Fruit fly (Drosophila melanogaster) whole organism, embryonic: ENCODE measurements around the gene CG15208.

Source experiments
- Aef1 ChIP-seq: fragments of 200-800 bp; sonication (Bioruptor generic); IDR thresholded peaks from 3 replicates; pipeline ENCODE4 v1.3.6; 2022; ENCODE audit warnings: missing biosample characterization, missing genetic modification characterization
- Atf-2 ChIP-seq: fragments of 200-800 bp; sonication (Bioruptor generic); optimal IDR thresholded peaks from 2 replicates; lab custom pipeline; 2016; ENCODE audit warnings: missing biosample characterization, missing genetic modification characterization
- BEAF-32 ChIP-seq: fragments of 200-800 bp; sonication (Bioruptor generic); optimal IDR thresholded peaks from 3 replicates; lab custom pipeline; 2017; ENCODE audit warnings: missing biosample characterization, missing genetic modification characterization, mild to moderate bottlenecking, moderate library complexity, missing genetic modification reagents
- Blimp-1 ChIP-seq: fragments of 200-800 bp; sonication (Bioruptor generic); optimal IDR thresholded peaks from 3 replicates; lab custom pipeline; 2018; ENCODE audit warnings: missing biosample characterization, missing genetic modification characterization, mild to moderate bottlenecking, moderate library complexity, missing genetic modification reagents
- CG10147 ChIP-seq: fragments of 200-800 bp; sonication (Bioruptor generic); optimal IDR thresholded peaks from 2 replicates; lab custom pipeline; 2019; ENCODE audit warnings: missing biosample characterization, mild to moderate bottlenecking, missing genetic modification characterization, moderate library complexity
- CG12155 ChIP-seq: fragments of 200-800 bp; sonication (Bioruptor generic); optimal IDR thresholded peaks from 3 replicates; lab custom pipeline; 2016; ENCODE audit warnings: missing biosample characterization, missing genetic modification characterization
- CG12219 ChIP-seq: fragments of 200-800 bp; sonication (Bioruptor generic); optimal IDR thresholded peaks from 3 replicates; lab custom pipeline; 2018; ENCODE audit warnings: missing biosample characterization, mild to moderate bottlenecking, missing genetic modification characterization
- CG12659 ChIP-seq: fragments of 200-800 bp; sonication (Bioruptor generic); optimal IDR thresholded peaks from 3 replicates; lab custom pipeline; 2017; ENCODE audit warnings: mild to moderate bottlenecking, missing biosample characterization, missing genetic modification reagents, missing genetic modification characterization
- CG14710 ChIP-seq: fragments of 200-800 bp; sonication (Bioruptor generic); optimal IDR thresholded peaks from 3 replicates; lab custom pipeline; 2019; ENCODE audit warnings: missing biosample characterization, mild to moderate bottlenecking, missing genetic modification characterization, moderate library complexity
- CG14965 ChIP-seq: fragments of 200-800 bp; sonication (Bioruptor generic); optimal IDR thresholded peaks from 2 replicates; lab custom pipeline; 2016; ENCODE audit warnings: missing biosample characterization, missing genetic modification characterization, borderline replicate concordance
- CG16813 ChIP-seq: fragments of 200-800 bp; sonication (Bioruptor generic); IDR thresholded peaks from 3 replicates; pipeline ENCODE4 v1.3.6; 2022; ENCODE audit warnings: missing biosample characterization, missing genetic modification characterization; ENCODE audit not compliant: partially characterized antibody
- CG17568 ChIP-seq: fragments of 200-800 bp; sonication (Bioruptor generic); optimal IDR thresholded peaks from 2 replicates; lab custom pipeline; 2018; ENCODE audit warnings: missing biosample characterization, mild to moderate bottlenecking, missing genetic modification characterization, moderate library complexity
- CG17829 ChIP-seq: fragments of 200-800 bp; optimal IDR thresholded peaks from 2 replicates; lab custom pipeline; 2019; ENCODE audit warnings: missing biosample characterization, mild to moderate bottlenecking, missing genetic modification characterization, moderate library complexity
- CG2116 ChIP-seq: fragments of 200-800 bp; sonication (Bioruptor generic); optimal IDR thresholded peaks from 3 replicates; lab custom pipeline; 2018; ENCODE audit warnings: missing biosample characterization, mild to moderate bottlenecking, missing genetic modification characterization
- CG31365 ChIP-seq: fragments of 200-800 bp; sonication (Bioruptor generic); optimal IDR thresholded peaks from 2 replicates; lab custom pipeline; 2018; ENCODE audit warnings: missing biosample characterization, mild to moderate bottlenecking, missing genetic modification characterization
- CG3163 ChIP-seq: fragments of 200-800 bp; sonication (Bioruptor generic); optimal IDR thresholded peaks from 3 replicates; lab custom pipeline; 2016; ENCODE audit warnings: missing biosample characterization, missing genetic modification characterization
- CG33557 ChIP-seq: fragments of 200-800 bp; sonication (Bioruptor generic); optimal IDR thresholded peaks from 2 replicates; lab custom pipeline; 2019; ENCODE audit warnings: missing biosample characterization, mild to moderate bottlenecking, missing genetic modification characterization, moderate library complexity
- CG3407 ChIP-seq: fragments of 200-800 bp; sonication (Bioruptor generic); optimal IDR thresholded peaks from 2 replicates; lab custom pipeline; 2018; ENCODE audit warnings: missing biosample characterization, mild to moderate bottlenecking, missing genetic modification characterization
- CG34422 ChIP-seq: fragments of 200-800 bp; sonication (Bioruptor generic); IDR thresholded peaks from 3 replicates; pipeline ENCODE4 v1.3.6; 2022; ENCODE audit warnings: missing biosample characterization, missing genetic modification characterization
- CG3847 ChIP-seq: fragments of 200-800 bp; sonication (Bioruptor generic); IDR thresholded peaks from 2 replicates; pipeline ENCODE4 v1.3.6; 2022; ENCODE audit warnings: missing biosample characterization, missing genetic modification characterization
- Dbx ChIP-seq: fragments of 200-800 bp; sonication (Bioruptor generic); IDR thresholded peaks from 3 replicates; pipeline ENCODE4 v1.3.6; 2022; ENCODE audit warnings: missing biosample characterization, missing genetic modification characterization
- E2f2 ChIP-seq: fragments of 200-800 bp; sonication (Bioruptor generic); IDR thresholded peaks from 2 replicates; pipeline ENCODE4 v1.3.6; 2022; ENCODE audit warnings: missing biosample characterization, missing genetic modification characterization
- Eip74EF ChIP-seq, 2 experiments: fragments of 200-800 bp in 1 of 2; fragments of >200 bp in 1 of 2; sonication (Bioruptor generic) in 1 of 2; optimal IDR thresholded peaks; 2 replicates each; lab custom pipeline; 2017 to 2019; ENCODE audit warnings: missing biosample characterization in 2 of 2, missing genetic modification characterization in 2 of 2, mild to moderate bottlenecking in 1 of 2, moderate library complexity in 1 of 2
- Fer1 ChIP-seq: fragments of 200-800 bp; sonication (Bioruptor generic); optimal IDR thresholded peaks from 2 replicates; lab custom pipeline; 2017; ENCODE audit warnings: missing biosample characterization, mild to moderate bottlenecking, missing genetic modification characterization
- Fer2 ChIP-seq: fragments of 200-800 bp; sonication (Bioruptor generic); optimal IDR thresholded peaks from 2 replicates; lab custom pipeline; 2018; ENCODE audit warnings: missing biosample characterization, mild to moderate bottlenecking, missing genetic modification characterization, moderate library complexity
- Fer3 ChIP-seq: fragments of 200-800 bp; sonication (Bioruptor generic); optimal IDR thresholded peaks from 2 replicates; lab custom pipeline; 2018; ENCODE audit warnings: missing biosample characterization, mild to moderate bottlenecking, missing genetic modification characterization, moderate library complexity
- HLH4C ChIP-seq: fragments of 200-800 bp; sonication (Bioruptor generic); IDR thresholded peaks from 3 replicates; pipeline ENCODE4 v1.3.6; 2022; ENCODE audit warnings: missing biosample characterization, missing genetic modification characterization; ENCODE audit not compliant: partially characterized antibody
- HLH54F ChIP-seq: fragments of 200-800 bp; sonication (Bioruptor generic); optimal IDR thresholded peaks from 3 replicates; lab custom pipeline; 2016; ENCODE audit warnings: missing biosample characterization, missing genetic modification characterization
- MBD-R2 ChIP-seq: fragments of 200-800 bp; sonication (Bioruptor generic); IDR thresholded peaks from 2 replicates; pipeline ENCODE4 v1.3.6; 2022; ENCODE audit warnings: missing biosample characterization, missing genetic modification characterization
- Rfx ChIP-seq: fragments of 200-800 bp; sonication (Bioruptor generic); IDR thresholded peaks from 2 replicates; pipeline ENCODE4 v1.3.6; 2022; ENCODE audit warnings: missing biosample characterization, missing genetic modification characterization
- Scr ChIP-seq: fragments of 200-800 bp; sonication (Bioruptor generic); IDR thresholded peaks from 2 replicates; pipeline ENCODE4 v1.3.6; 2022; ENCODE audit warnings: missing biosample characterization, missing genetic modification characterization; ENCODE audit not compliant: partially characterized antibody
- Sry-δ ChIP-seq: fragments of 200-800 bp; sonication (Bioruptor generic); optimal IDR thresholded peaks from 2 replicates; lab custom pipeline; 2016; ENCODE audit warnings: missing biosample characterization, missing genetic modification characterization
- Xbp1 ChIP-seq: fragments of 200-800 bp; sonication (Bioruptor generic); optimal IDR thresholded peaks from 3 replicates; lab custom pipeline; 2016; ENCODE audit warnings: missing biosample characterization, mild to moderate bottlenecking, missing genetic modification characterization
- ab ChIP-seq: fragments of 200-800 bp; sonication (Bioruptor generic); optimal IDR thresholded peaks from 2 replicates; lab custom pipeline; 2016; ENCODE audit warnings: missing biosample characterization, missing genetic modification characterization
- bbx ChIP-seq: fragments of 200-800 bp; sonication (Bioruptor generic); IDR thresholded peaks from 2 replicates; pipeline ENCODE4 v1.3.6; 2022; ENCODE audit warnings: missing biosample characterization, missing genetic modification characterization; ENCODE audit not compliant: partially characterized antibody
- caup ChIP-seq: fragments of 200-800 bp; sonication (Bioruptor generic); optimal IDR thresholded peaks from 3 replicates; lab custom pipeline; 2017; ENCODE audit warnings: missing biosample characterization, mild to moderate bottlenecking, missing genetic modification characterization, moderate library complexity; ENCODE audit not compliant: severe bottlenecking
- ftz-f1 ChIP-seq: fragments of 200-800 bp; sonication (Bioruptor generic); optimal IDR thresholded peaks from 2 replicates; lab custom pipeline; 2016; ENCODE audit warnings: missing biosample characterization, missing genetic modification characterization
- gfzf ChIP-seq: fragments of 200-800 bp; sonication (Bioruptor generic); optimal IDR thresholded peaks from 2 replicates; lab custom pipeline; 2016; ENCODE audit warnings: missing biosample characterization, mild to moderate bottlenecking, missing genetic modification characterization, moderate library complexity
- kah ChIP-seq: fragments of 200-800 bp; sonication (Bioruptor generic); optimal IDR thresholded peaks from 2 replicates; lab custom pipeline; 2018; ENCODE audit warnings: missing biosample characterization, mild to moderate bottlenecking, missing genetic modification characterization
- lmd ChIP-seq: fragments of 200-800 bp; sonication (Bioruptor generic); IDR thresholded peaks from 2 replicates; pipeline ENCODE4 v1.3.6; 2022; ENCODE audit warnings: missing biosample characterization, missing genetic modification characterization
- lov ChIP-seq, 2 experiments: fragments of 200-800 bp in 1 of 2; fragments of >200 bp in 1 of 2; sonication (Bioruptor generic) in 1 of 2; IDR thresholded peaks in 1 of 2; optimal IDR thresholded peaks in 1 of 2; 2 replicates in 1 of 2; 3 replicates in 1 of 2; pipeline versions ENCODE4 v1.3.6 to Lab custom; 2017 to 2022; ENCODE audit warnings: missing biosample characterization in 1 of 2, missing genetic modification characterization in 1 of 2
- salm ChIP-seq: fragments of 200-800 bp; sonication (Bioruptor generic); optimal IDR thresholded peaks from 2 replicates; lab custom pipeline; 2018; ENCODE audit warnings: missing biosample characterization, mild to moderate bottlenecking, missing genetic modification characterization
- sc ChIP-seq, 3 experiments: fragments of >200 bp in 2 of 3; fragments of 200-800 bp in 1 of 3; sonication (Bioruptor generic) in 1 of 3; optimal IDR thresholded peaks; 2 replicates in 2 of 3; 3 replicates in 1 of 3; lab custom pipeline; 2017; ENCODE audit warnings: mild to moderate bottlenecking in 1 of 3, missing biosample characterization in 1 of 3, missing genetic modification characterization in 1 of 3, missing genetic modification reagents in 1 of 3
- slbo ChIP-seq: fragments of 200-800 bp; sonication (Bioruptor generic); IDR thresholded peaks from 2 replicates; pipeline ENCODE4 v1.3.6; 2022; ENCODE audit warnings: missing biosample characterization, missing genetic modification characterization
- ssp ChIP-seq: fragments of 200-800 bp; sonication (Bioruptor generic); IDR thresholded peaks from 2 replicates; pipeline ENCODE4 v1.3.6; 2022; ENCODE audit warnings: missing biosample characterization, missing genetic modification characterization
- tll ChIP-seq, 2 experiments: fragments of 200-800 bp in 1 of 2; fragments of >200 bp in 1 of 2; sonication (Bioruptor generic) in 1 of 2; optimal IDR thresholded peaks; 2 replicates each; lab custom pipeline; 2017 to 2019; ENCODE audit warnings: missing biosample characterization in 2 of 2, missing genetic modification characterization in 2 of 2, mild to moderate bottlenecking in 1 of 2, moderate library complexity in 1 of 2
- twi ChIP-seq: fragments of 200-800 bp; optimal IDR thresholded peaks from 2 replicates; lab custom pipeline; 2019; ENCODE audit warnings: missing biosample characterization, mild to moderate bottlenecking, missing genetic modification characterization, moderate library complexity
- usp ChIP-seq: fragments of >200 bp; optimal IDR thresholded peaks from 2 replicates; lab custom pipeline; 2017; ENCODE audit warnings: missing biosample characterization, missing genetic modification characterization

CG15208 gene

DNA sequence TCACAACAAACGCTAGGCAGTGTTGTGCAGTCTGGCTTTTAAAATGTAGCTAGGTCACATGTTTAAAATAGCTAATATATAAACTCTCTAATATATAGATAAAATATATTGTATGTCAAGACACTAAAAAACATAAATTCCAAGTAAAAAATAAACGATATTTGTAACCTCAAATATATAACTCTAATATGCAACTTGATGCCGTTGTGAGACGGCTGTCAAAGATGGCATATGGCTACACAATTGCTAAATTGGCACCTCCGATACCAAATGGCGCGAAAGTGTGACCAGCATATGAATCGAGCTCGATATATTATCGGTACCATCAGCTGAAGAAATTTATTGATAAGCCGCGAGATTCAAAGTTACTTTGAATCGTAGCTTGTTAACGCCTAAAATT, 533 bp upstream of the CG15208 start, which contains the start of gene CG1582 (continued):
- TF ChIP-seq HLH4C (no peak), Rfx (GFP tag; lab: Robert Waterston, UW) (peak; percentile 52; the same call in 1 of the 2 replicates), slbo (peak; percentile 10; the same call in 1 of the 2 replicates), CG3847 (peak; percentile 57), CG12219 (GFP tag; lab: Kevin White, UChicago) (no peak), Blimp-1 (no peak), MBD-R2 (GFP tag; lab: Robert Waterston, UW) (peak; percentile 78), HLH54F (GFP tag; lab: Kevin White, UChicago) (no peak), bbx (GFP tag; lab: Robert Waterston, UW) (0 out of 2 replicates have a peak, but pooled peaks have one; percentile 7), twi (peak; percentile 24), Eip74EF (GFP tag; optimal IDR thresholded peaks at IDR 0.05; lab: Kevin White, UChicago) (no peak), CG10147 (GFP tag; lab: Kevin White, UChicago) (peak; percentile 36), CG33557 (peak; percentile 24), lov (optimal IDR thresholded peaks at IDR 0.05; lab: Kevin White, UChicago) (no peak), lov (GFP tag; IDR thresholded peaks at IDR 0.05; lab: Robert Waterston, UW) (no peak), CG31365 (tag; lab: Kevin White, UChicago) (no peak), CG14965 (GFP tag; lab: Kevin White, UChicago) (no peak), Fer3 (peak; percentile 1), Scr (GFP tag; lab: Robert Waterston, UW) (no peak), caup (GFP tag; lab: Kevin White, UChicago) (no peak), Fer1 (GFP tag; lab: Kevin White, UChicago) (peak; percentile 50), Fer2 (tag; lab: Kevin White, UChicago) (no peak), CG14710 (tag; lab: Kevin White, UChicago) (peak; percentile 59), E2f2 (GFP tag; lab: Robert Waterston, UW) (peak; percentile 83), salm (tag; lab: Kevin White, UChicago) (no peak), ssp (GFP tag; lab: Robert Waterston, UW) (no peak), CG12659 (GFP tag; lab: Kevin White, UChicago) (peak; percentile 34), usp (no peak), CG2116 (GFP tag; lab: Kevin White, UChicago) (peak; percentile 66), CG16813 (0 out of 3 replicates have a peak, but pooled peaks have one; percentile 42), CG12155 (GFP tag; lab: Kevin White, UChicago) (peak; percentile 6), CG34422 (0 out of 3 replicates have a peak, but pooled peaks have one; percentile 35), Xbp1 (peak; percentile 23), gfzf (GFP tag; lab: Kevin White, UChicago) (peak; percentile 50), lmd (GFP tag; lab: Robert Waterston, UW) (no peak), ftz-f1 (GFP tag; lab: Kevin White, UChicago) (no peak), CG17568 (GFP tag; lab: Kevin White, UChicago) (no peak), Sry-δ (GFP tag; lab: Kevin White, UChicago) (peak; percentile 25), Dbx (0 out of 3 replicates have a peak, but pooled peaks have one; percentile 8), CG17829 (peak; percentile 38), BEAF-32 (GFP tag; lab: Kevin White, UChicago) (peak; percentile 58), Aef1 (no peak), Atf-2 (no peak), sc (optimal IDR thresholded peaks at IDR 0.05; lab: Kevin White, UChicago) (no peak), sc (GFP tag; optimal IDR thresholded peaks at IDR 0.05; lab: Kevin White, UChicago) (no peak), ab (GFP tag; lab: Kevin White, UChicago) (no peak), CG3163 (GFP tag; lab: Kevin White, UChicago) (no peak), CG3407 (no peak), kah (no peak), tll (GFP tag; optimal IDR thresholded peaks at IDR 0.05; lab: Kevin White, UChicago) (peak; percentile 22 to 45)
